Worm (Caenorhabditis elegans) whole organism, early embryonic: ENCODE results near the gene C08B6.14.

Experiments used
- B0310.2 ChIP-seq: sonication (generic microtip); optimal IDR thresholded peaks from 2 replicates; lab custom pipeline; 2016; ENCODE audit warnings: mild to moderate bottlenecking, missing genetic modification characterization, missing compliant biosample characterization
- aly-1 ChIP-seq: sonication (generic microtip); optimal IDR thresholded peaks from 2 replicates; lab custom pipeline; 2016; ENCODE audit warnings: missing genetic modification characterization, missing compliant biosample characterization
- ama-1 ChIP-seq: fragments of 150-350 bp; optimal IDR thresholded peaks from 2 replicates; lab custom pipeline; 2014
- ceh-13 ChIP-seq: fragments of 200-800 bp; sonication (Bioruptor generic); optimal IDR thresholded peaks from 2 replicates; lab custom pipeline; 2018; ENCODE audit warnings: mild to moderate bottlenecking, missing genetic modification characterization, missing compliant biosample characterization
- ceh-36 ChIP-seq: sonication (generic microtip); optimal IDR thresholded peaks from 2 replicates; lab custom pipeline; 2016; ENCODE audit warnings: missing genetic modification characterization, inconsistent platforms, missing compliant biosample characterization
- ets-7 ChIP-seq: sonication (generic microtip); optimal IDR thresholded peaks from 2 replicates; lab custom pipeline; 2016; ENCODE audit warnings: missing genotype, missing genetic modification characterization, missing compliant biosample characterization
- hmbx-1 ChIP-seq: sonication (generic microtip); optimal IDR thresholded peaks from 2 replicates; lab custom pipeline; 2016; ENCODE audit warnings: mild to moderate bottlenecking, missing genetic modification characterization, missing compliant biosample characterization
- hmg-4 ChIP-seq: fragments of 200-800 bp; sonication (Bioruptor generic); optimal IDR thresholded peaks from 2 replicates; lab custom pipeline; 2018; ENCODE audit warnings: mild to moderate bottlenecking, missing genetic modification characterization, missing compliant biosample characterization
- hnd-1 ChIP-seq: sonication (generic microtip); optimal IDR thresholded peaks from 2 replicates; lab custom pipeline; 2016; ENCODE audit warnings: missing genetic modification characterization, missing compliant biosample characterization
- pes-1 ChIP-seq: fragments of 200-800 bp; sonication (Bioruptor generic); IDR thresholded peaks from 2 replicates; pipeline ENCODE4 v1.3.6; 2022; ENCODE audit warnings: missing genetic modification reagents, missing genetic modification characterization, missing compliant biosample characterization
- scrt-1 ChIP-seq: fragments of 200-800 bp; sonication (Bioruptor generic); IDR thresholded peaks from 2 replicates; pipeline ENCODE4 v1.3.6; 2022; ENCODE audit warnings: missing genetic modification characterization, missing compliant biosample characterization
- sea-1 ChIP-seq: fragments of 200-800 bp; sonication (Bioruptor generic); conservative IDR thresholded peaks from 2 replicates; pipeline ENCODE4 v1.3.6; 2022; ENCODE audit warnings: missing genetic modification characterization, missing compliant biosample characterization
- tbx-37 ChIP-seq: fragments of 200-800 bp; sonication (Bioruptor generic); conservative IDR thresholded peaks from 2 replicates; pipeline ENCODE4 v1.3.6; 2022; ENCODE audit warnings: missing genetic modification reagents, missing genetic modification characterization, missing compliant biosample characterization
- tra-4 ChIP-seq: sonication (generic microtip); optimal IDR thresholded peaks from 2 replicates; lab custom pipeline; 2017; ENCODE audit warnings: missing genetic modification characterization, missing compliant biosample characterization

DNA sequence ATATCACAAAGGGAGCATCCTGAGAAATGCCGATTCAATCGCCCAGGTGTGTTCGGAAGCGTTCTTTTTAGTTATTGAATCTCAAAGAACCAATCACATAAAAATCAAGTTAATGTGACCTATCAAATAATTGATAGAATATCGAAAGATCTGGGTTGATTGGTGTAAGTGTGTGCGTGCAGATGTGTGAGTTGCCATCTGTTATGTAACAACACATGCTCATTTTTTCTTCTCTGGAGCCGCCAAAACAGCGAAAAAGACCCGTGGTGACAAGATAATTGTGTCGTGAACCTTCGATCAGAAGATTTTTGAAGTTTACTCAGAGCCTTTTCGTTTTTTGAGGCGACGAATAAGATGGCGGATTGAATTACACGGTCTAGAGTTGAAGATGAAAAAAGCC lies 45.0 kb upstream of the C08B6.14 start:
- TF ChIP-seq ets-7 (tag; lab: Kevin White, UChicago) (no peak), B0310.2 (no peak), ama-1 (lab: Kevin White, UChicago) (no peak), aly-1 (no peak), ceh-36 (tag; lab: Kevin White, UChicago) (no peak), sea-1 (GFP tag; lab: Robert Waterston, UW) (no peak), ceh-13 (GFP tag; lab: Kevin White, UChicago) (no peak), hnd-1 (no peak), hmg-4 (GFP tag; lab: Kevin White, UChicago) (no peak), scrt-1 (GFP tag; lab: Robert Waterston, UW) (no peak), tbx-37 (no peak), pes-1 (GFP tag; lab: Robert Waterston, UW) (no peak), tra-4 (tag; lab: Kevin White, UChicago) (no peak), hmbx-1 (tag; lab: Kevin White, UChicago) (no peak)
